Worm (Caenorhabditis elegans) whole organism, L1 larva: ENCODE measurements around the gene T26H5.11.

Experiments used
- aha-1 ChIP-seq: fragments of 150-350 bp; optimal IDR thresholded peaks from 2 replicates; lab custom pipeline; 2014; ENCODE audit warnings: missing biosample characterization, missing genetic modification characterization
- alr-1 ChIP-seq: fragments of 200-800 bp; sonication (Bioruptor generic); optimal IDR thresholded peaks from 2 replicates; lab custom pipeline; 2018; ENCODE audit warnings: borderline replicate concordance, mild to moderate bottlenecking, missing genetic modification characterization, missing compliant biosample characterization
- elt-3 ChIP-seq, 6 experiments: fragments of 150-350 bp in 1 of 6; sonication (generic microtip); optimal IDR thresholded peaks; 2 replicates each; lab custom pipeline; 2017 to 2018; ENCODE audit warnings: missing biosample characterization in 6 of 6, missing genetic modification characterization in 6 of 6, inconsistent platforms in 1 of 6

- TF ChIP-seq aha-1, result no peak
- TF ChIP-seq alr-1 (tag; lab: Kevin White, UChicago), result no peak
- TF ChIP-seq elt-3 (tag; optimal IDR thresholded peaks at IDR 0.05; lab: Kevin White, UChicago), result peak in 1 of 6 experiments; percentile 9
These were observed 39.5 kb upstream of the T26H5.11 start for ce11 chrV:15483563-15483962.
